Worm (Caenorhabditis elegans) whole organism, midembryonic: Measurements from ENCODE around the gene ttn-1.

ENCODE experiments used
- T22C8.4 ChIP-seq: fragments of 200-800 bp; sonication (Bioruptor generic); IDR thresholded peaks from 2 replicates; pipeline ENCODE4 v1.3.6; 2022; ENCODE audit warnings: missing genetic modification characterization, missing compliant biosample characterization
- flt-1 ChIP-seq: fragments of 200-800 bp; sonication (Bioruptor generic); IDR thresholded peaks from 2 replicates; pipeline ENCODE4 v1.3.6; 2022; ENCODE audit warnings: missing genetic modification characterization, missing compliant biosample characterization
- klf-2 ChIP-seq: fragments of 200-800 bp; sonication (Bioruptor generic); conservative IDR thresholded peaks from 2 replicates; pipeline ENCODE4 v1.3.6; 2022; ENCODE audit warnings: missing genetic modification reagents, missing genetic modification characterization, missing compliant biosample characterization
- med-1 ChIP-seq: sonication (generic microtip); optimal IDR thresholded peaks from 2 replicates; lab custom pipeline; 2017; ENCODE audit warnings: missing genetic modification characterization, mild to moderate bottlenecking, missing compliant biosample characterization, antibody characterized with exemption, missing genetic modification reagents; ENCODE audit not compliant: insufficient read depth
- ref-1 ChIP-seq: fragments of 200-800 bp; sonication (Bioruptor generic); conservative IDR thresholded peaks from 2 replicates; pipeline ENCODE4 v1.3.6; 2022; ENCODE audit warnings: missing genetic modification reagents, missing genetic modification characterization, missing compliant biosample characterization
- tab-1 ChIP-seq: fragments of 200-800 bp; sonication (Bioruptor generic); IDR thresholded peaks from 2 replicates; pipeline ENCODE4 v1.3.6; 2022; ENCODE audit warnings: missing genetic modification characterization, missing compliant biosample characterization
- ztf-23 ChIP-seq: fragments of 200-800 bp; sonication (Bioruptor generic); IDR thresholded peaks from 2 replicates; pipeline ENCODE4 v1.3.6; 2022; ENCODE audit warnings: missing genetic modification reagents, missing genetic modification characterization, missing compliant biosample characterization
- ztf-29 ChIP-seq: fragments of 200-800 bp; sonication (Bioruptor generic); IDR thresholded peaks from 2 replicates; pipeline ENCODE4 v1.3.6; 2022; ENCODE audit warnings: missing genetic modification reagents, missing genetic modification characterization, missing compliant biosample characterization

DNA sequence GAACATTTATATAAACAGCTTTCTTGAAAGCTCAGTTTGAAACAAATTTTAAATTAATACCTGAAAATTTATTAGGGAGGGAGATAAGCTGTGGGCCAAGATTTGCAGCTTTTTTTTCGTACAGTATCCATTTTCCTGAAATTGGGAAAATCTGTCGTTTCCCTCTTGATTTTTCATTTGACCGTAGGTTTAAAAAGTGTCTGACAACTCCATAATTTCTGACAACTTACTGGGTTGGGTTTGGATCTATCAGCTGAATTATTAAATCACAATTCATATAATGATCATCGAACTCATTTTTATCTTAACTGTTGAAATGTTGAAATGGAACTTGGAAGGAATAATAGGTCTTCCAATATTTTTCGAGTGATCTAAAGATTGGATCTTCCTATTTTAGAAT lies 18.3 kb upstream of the ttn-1 start:
- no peak for TF ChIP-seq flt-1 (GFP tag; lab: Robert Waterston, UW)
- no peak for TF ChIP-seq med-1
- TF ChIP-seq ztf-29 (GFP tag; lab: Robert Waterston, UW) = no peak
- TF ChIP-seq T22C8.4 = no peak
- no peak for TF ChIP-seq tab-1 (GFP tag; lab: Robert Waterston, UW)
- TF ChIP-seq ztf-23 = no peak
- TF ChIP-seq ref-1 (GFP tag; lab: Robert Waterston, UW) = no peak
- TF ChIP-seq klf-2 = no peak
